Worm (Caenorhabditis elegans) whole organism, midembryonic: ENCODE results near the gene lys-3.

Experiments used
- med-1 ChIP-seq: sonication (generic microtip); optimal IDR thresholded peaks from 2 replicates; lab custom pipeline; 2017; ENCODE audit warnings: missing genetic modification characterization, mild to moderate bottlenecking, missing compliant biosample characterization, antibody characterized with exemption, missing genetic modification reagents; ENCODE audit not compliant: insufficient read depth
- ztf-29 ChIP-seq: fragments of 200-800 bp; sonication (Bioruptor generic); IDR thresholded peaks from 2 replicates; pipeline ENCODE4 v1.3.6; 2022; ENCODE audit warnings: missing genetic modification reagents, missing genetic modification characterization, missing compliant biosample characterization

- TF ChIP-seq ztf-29 (GFP tag; lab: Robert Waterston, UW) (no peak), med-1 (GFP tag; lab: Kevin White, UChicago) (no peak)
Measured at ce11 chrV:10249515-10249914, 33.8 kb downstream of the lys-3 start.
